Worm (Caenorhabditis elegans): Measurements from ENCODE around the gene F37C4.5.

DNA sequence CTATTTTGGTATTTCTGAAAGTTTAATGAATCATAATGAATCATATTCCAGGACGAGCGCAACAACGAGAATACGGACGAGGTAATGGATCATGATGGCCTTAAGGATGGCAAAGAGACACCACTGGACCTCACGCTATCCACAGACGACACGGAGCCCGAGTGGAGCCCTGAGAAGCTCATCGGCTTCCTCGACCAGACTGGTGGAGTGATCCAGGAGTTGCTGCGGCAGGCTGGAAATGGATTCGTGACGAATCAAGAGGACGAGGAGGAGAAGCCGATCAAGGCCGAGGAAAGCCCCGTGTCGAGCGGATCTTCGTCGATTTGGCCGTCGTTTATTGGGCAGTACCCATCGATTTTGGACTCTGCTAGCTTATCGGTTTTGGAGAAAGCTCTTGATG lies 14.1 kb downstream of the F37C4.5 start:
- TF ChIP-seq K09A11.1 (tag; optimal IDR thresholded peaks at IDR 0.05; ENCODE audit: insufficient read depth), result no peak
- no peak for TF ChIP-seq ceh-34 (tag; optimal IDR thresholded peaks at IDR 0.05)
- no peak for TF ChIP-seq tbx-2 (tag; optimal IDR thresholded peaks at IDR 0.05)
- TF ChIP-seq fkh-10 (GFP tag; optimal IDR thresholded peaks at IDR 0.05), result peak; percentile 43

All from whole organism, late embryonic.